Fruit fly (Drosophila melanogaster): ENCODE results near the gene CG5377.
A peak's percentile ranks its signal among the peaks of the same experiment; 100 is the strongest.

The CG5377 gene

DNA sequence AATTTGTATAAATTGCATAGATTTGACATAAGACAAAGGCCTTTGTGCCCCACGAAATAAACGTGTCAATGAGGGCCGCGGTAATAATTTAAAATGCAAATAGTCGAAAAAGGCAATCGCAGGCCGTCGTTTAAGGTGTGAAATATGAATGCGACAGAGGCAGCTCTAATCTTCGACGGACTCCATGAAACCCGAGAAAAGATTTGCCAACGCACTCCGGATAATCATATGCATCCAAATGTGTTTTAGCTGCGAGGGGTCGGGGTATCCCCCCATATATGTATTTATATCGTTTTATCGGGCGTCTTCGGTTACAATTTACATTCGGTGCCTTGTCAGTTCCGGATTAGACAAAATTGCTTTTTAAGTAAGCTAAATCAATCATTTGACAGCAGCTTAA, 29.7 kb downstream of the CG5377 start:
- no peak for TF ChIP-seq CG13204 (GFP tag; optimal IDR thresholded peaks at IDR 0.05)
- TF ChIP-seq CG10348 (GFP tag; IDR thresholded peaks at IDR 0.05), result no peak
- TF ChIP-seq CG9948 (tag; optimal IDR thresholded peaks at IDR 0.05), result no peak
- no peak for TF ChIP-seq CG4496 (GFP tag; IDR thresholded peaks at IDR 0.05)
- no peak for TF ChIP-seq CG8301 (tag; optimal IDR thresholded peaks at IDR 0.05)
- TF ChIP-seq EcR (GFP tag; optimal IDR thresholded peaks at IDR 0.05), result no peak
- no peak for TF ChIP-seq CG12605 (GFP tag; IDR thresholded peaks at IDR 0.05)

DNA sequence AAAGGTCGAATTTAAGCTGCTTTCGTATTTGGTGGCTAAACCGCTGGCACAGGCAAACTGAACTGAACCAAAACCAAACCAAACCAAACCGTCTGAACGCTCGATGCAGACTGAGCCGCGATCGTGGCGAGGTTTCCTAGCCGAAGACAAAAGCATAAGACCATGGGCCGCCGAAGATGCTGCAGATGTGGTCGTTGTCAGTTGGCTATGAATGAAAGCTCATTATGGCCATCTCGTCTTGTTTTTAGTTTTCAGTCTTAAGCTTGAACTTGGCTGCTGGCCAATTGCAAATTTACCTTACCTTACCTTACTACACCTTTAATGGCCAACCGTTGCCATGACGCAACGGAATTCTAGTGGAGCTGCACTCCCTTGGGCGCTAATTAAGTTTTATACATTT, 31.9 kb downstream of the CG5377 start, which contains the start of gene CG13847:
Gene CG13847, minus strand, starts transcription at position 101 of the 400 bp plus-strand sequence.
- TF ChIP-seq CG34367 (tag; optimal IDR thresholded peaks at IDR 0.05) (no peak), CG10348 (GFP tag; IDR thresholded peaks at IDR 0.05) (no peak)

DNA sequence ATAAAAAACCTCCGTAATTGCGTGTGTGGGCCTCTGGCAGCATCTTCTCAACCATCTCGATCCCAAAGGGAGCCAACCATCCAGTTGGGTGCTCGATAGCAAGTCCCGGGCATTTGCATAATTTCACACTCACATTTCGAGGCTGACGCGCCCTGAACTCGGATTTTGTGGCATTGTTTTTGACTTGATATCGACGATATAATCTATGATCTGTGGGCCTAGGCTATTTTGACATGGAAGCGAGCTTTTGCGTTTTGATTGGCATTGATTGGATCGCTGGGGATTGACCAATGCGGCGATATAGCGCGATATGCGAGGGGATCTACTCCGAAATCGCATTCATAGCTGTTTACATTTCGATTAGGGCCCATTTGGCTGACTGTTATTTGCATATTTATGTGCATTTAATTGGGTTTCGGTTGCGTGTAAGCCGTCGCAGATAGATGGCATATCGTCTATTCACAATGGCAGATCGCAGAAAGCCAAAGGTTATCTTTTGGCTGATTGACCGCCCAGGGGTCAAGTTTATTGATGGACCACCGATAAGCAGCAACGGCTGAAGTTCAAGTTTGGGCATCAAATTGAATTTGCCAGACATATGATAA, 35.7 kb downstream of the CG5377 start:
- TF ChIP-seq CG14655 (GFP tag; optimal IDR thresholded peaks at IDR 0.05) (no peak), CG17806 (tag; optimal IDR thresholded peaks at IDR 0.05) (no peak), CG4496 (GFP tag; IDR thresholded peaks at IDR 0.05) (no peak), rn (GFP tag; IDR thresholded peaks at IDR 0.05) (no peak), CG8301 (tag; optimal IDR thresholded peaks at IDR 0.05) (no peak), Snoo (tag; optimal IDR thresholded peaks at IDR 0.05) (no peak), CG12605 (GFP tag; IDR thresholded peaks at IDR 0.05) (no peak), CG10348 (GFP tag; IDR thresholded peaks at IDR 0.05) (no peak), EcR (GFP tag; optimal IDR thresholded peaks at IDR 0.05) (no peak), D1 (tag; optimal IDR thresholded peaks at IDR 0.05) (no peak), Pif1B (GFP tag; optimal IDR thresholded peaks at IDR 0.05) (no peak), Pif1A (GFP tag; optimal IDR thresholded peaks at IDR 0.05) (no peak), CG8159 (tag; optimal IDR thresholded peaks at IDR 0.05) (no peak), CG32121 (GFP tag; IDR thresholded peaks at IDR 0.05) (no peak), CG34367 (tag; optimal IDR thresholded peaks at IDR 0.05) (no peak), CG13204 (GFP tag; optimal IDR thresholded peaks at IDR 0.05) (no peak), gl (tag; optimal IDR thresholded peaks at IDR 0.05) (no peak), fd96Ca (GFP tag; IDR thresholded peaks at IDR 0.05) (no peak)

DNA sequence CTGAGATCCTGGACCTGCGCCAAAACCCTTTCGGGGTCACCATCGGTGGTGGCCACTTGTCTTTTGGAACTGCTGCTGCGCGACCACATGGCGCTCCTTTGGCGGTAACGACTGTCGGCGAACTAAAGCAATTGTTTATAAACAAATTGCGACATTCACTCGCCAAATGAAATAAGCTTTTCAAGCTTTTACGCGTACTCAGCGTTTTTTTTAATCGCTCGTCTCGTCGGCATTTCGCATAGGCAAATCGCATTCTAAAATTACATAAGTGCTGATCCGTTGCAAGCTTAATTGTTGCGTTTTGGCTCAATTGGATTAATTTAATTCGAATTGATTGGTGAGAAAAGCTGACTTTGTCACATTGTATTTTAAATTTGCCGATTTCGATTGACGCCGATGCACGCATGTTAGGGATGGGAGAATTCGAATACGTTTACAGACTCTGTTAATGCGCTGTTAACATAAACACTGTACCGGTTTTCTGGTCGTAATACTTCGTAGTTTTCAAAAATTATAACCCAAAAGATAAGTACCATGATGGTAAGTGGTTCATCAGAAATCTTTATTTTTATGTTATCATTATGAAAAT, 43.3 kb downstream of the CG5377 start, which contains the start of gene pinta:
Gene pinta, minus strand, starts transcription at position 328 of the 589 bp plus-strand sequence.
- no peak for TF ChIP-seq Pif1A (GFP tag; optimal IDR thresholded peaks at IDR 0.05)

DNA sequence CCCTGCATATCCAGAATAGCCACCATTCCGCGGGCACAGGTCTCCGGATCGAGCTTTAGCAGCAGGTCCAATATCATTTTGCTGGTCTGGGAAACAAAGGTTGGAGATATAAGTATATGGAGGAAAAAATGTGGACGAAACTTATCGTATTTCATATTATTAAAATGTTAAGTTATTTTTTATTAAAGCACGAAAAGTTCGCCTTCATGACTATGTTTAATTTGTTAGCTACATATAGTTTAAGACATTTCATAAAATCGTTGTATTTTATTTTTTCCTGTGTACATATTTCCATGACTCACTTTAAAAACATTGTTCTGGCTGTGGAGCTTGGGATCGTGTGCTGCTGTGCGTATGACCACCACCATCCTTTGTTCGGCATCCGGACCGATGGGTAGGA, 44.0 kb downstream of the CG5377 start:
- no peak for TF ChIP-seq CG13204 (GFP tag; optimal IDR thresholded peaks at IDR 0.05)
- TF ChIP-seq CG10348 (GFP tag; IDR thresholded peaks at IDR 0.05), result no peak
- TF ChIP-seq EcR (GFP tag; optimal IDR thresholded peaks at IDR 0.05), result peak; percentile 30
- TF ChIP-seq gl (tag; optimal IDR thresholded peaks at IDR 0.05), result no peak
- TF ChIP-seq Ets98B (GFP tag; IDR thresholded peaks at IDR 0.05), result no peak
- TF ChIP-seq CG32121 (GFP tag; IDR thresholded peaks at IDR 0.05), result no peak
- 0 out of 3 replicates have a peak, but pooled peaks have one; percentile 37 for TF ChIP-seq CG4496 (GFP tag; IDR thresholded peaks at IDR 0.05)
- no peak for TF ChIP-seq fd96Ca (GFP tag; IDR thresholded peaks at IDR 0.05)
- no peak for TF ChIP-seq D1 (tag; optimal IDR thresholded peaks at IDR 0.05)
- no peak for TF ChIP-seq Pif1B (GFP tag; optimal IDR thresholded peaks at IDR 0.05)
- TF ChIP-seq CG12605 (GFP tag; IDR thresholded peaks at IDR 0.05), result 0 out of 2 replicates have a peak, but pooled peaks have one; percentile 34
- TF ChIP-seq CG34367 (tag; optimal IDR thresholded peaks at IDR 0.05), result peak; percentile 45
- no peak for TF ChIP-seq CG8301 (tag; optimal IDR thresholded peaks at IDR 0.05)
- peak; percentile 66 for TF ChIP-seq CG8159 (tag; optimal IDR thresholded peaks at IDR 0.05)
- peak; percentile 30 for TF ChIP-seq Snoo (tag; optimal IDR thresholded peaks at IDR 0.05)
- TF ChIP-seq rn (GFP tag; IDR thresholded peaks at IDR 0.05), result no peak
- peak; percentile 63 for TF ChIP-seq CG15710 (tag; optimal IDR thresholded peaks at IDR 0.05)
- peak; percentile 50 for TF ChIP-seq CG9948 (tag; optimal IDR thresholded peaks at IDR 0.05)
- no peak for TF ChIP-seq CG14655 (GFP tag; optimal IDR thresholded peaks at IDR 0.05)
- TF ChIP-seq Pif1A (GFP tag; optimal IDR thresholded peaks at IDR 0.05), result no peak
- peak; percentile 58 for TF ChIP-seq CG17806 (tag; optimal IDR thresholded peaks at IDR 0.05)

DNA sequence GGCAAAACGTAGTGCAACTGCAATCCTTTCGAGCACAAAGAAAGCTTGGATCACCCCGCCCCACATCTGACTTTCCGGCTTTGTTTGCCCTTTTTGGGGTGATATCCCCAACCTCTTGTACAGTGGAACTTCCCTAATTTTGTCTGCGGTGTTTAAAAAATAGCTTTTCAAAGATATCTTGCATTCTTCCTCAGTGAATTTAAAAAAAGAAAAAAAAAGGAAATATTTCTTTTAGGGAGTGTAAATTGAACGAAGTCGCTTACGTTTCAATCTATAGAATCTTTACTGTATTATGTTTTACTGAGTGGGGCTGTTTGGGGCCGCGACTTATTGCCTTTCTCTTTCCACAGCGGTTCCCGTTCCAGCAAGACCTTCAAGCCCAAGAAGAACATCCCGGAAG, 46.3 kb downstream of the CG5377 start:
- TF ChIP-seq CG4496 (GFP tag; IDR thresholded peaks at IDR 0.05) (peak; percentile 86), Pif1A (GFP tag; optimal IDR thresholded peaks at IDR 0.05) (peak; percentile 74), CG14655 (GFP tag; optimal IDR thresholded peaks at IDR 0.05) (no peak), CG15710 (tag; optimal IDR thresholded peaks at IDR 0.05) (peak; percentile 70), gl (tag; optimal IDR thresholded peaks at IDR 0.05) (no peak), CG34367 (tag; optimal IDR thresholded peaks at IDR 0.05) (peak; percentile 23), CG9948 (tag; optimal IDR thresholded peaks at IDR 0.05) (peak; percentile 49), CG13204 (GFP tag; optimal IDR thresholded peaks at IDR 0.05) (no peak), CG32121 (GFP tag; IDR thresholded peaks at IDR 0.05) (peak; percentile 60; the same call in 1 of the 2 replicates), CG10348 (GFP tag; IDR thresholded peaks at IDR 0.05) (0 out of 2 replicates have a peak, but pooled peaks have one; percentile 32), D1 (tag; optimal IDR thresholded peaks at IDR 0.05) (no peak), Pif1B (GFP tag; optimal IDR thresholded peaks at IDR 0.05) (peak; percentile 71), EcR (GFP tag; optimal IDR thresholded peaks at IDR 0.05) (no peak), CG8159 (tag; optimal IDR thresholded peaks at IDR 0.05) (peak; percentile 55), fd96Ca (GFP tag; IDR thresholded peaks at IDR 0.05) (no peak), CG12605 (GFP tag; IDR thresholded peaks at IDR 0.05) (peak; percentile 61), rn (GFP tag; IDR thresholded peaks at IDR 0.05) (no peak), Snoo (tag; optimal IDR thresholded peaks at IDR 0.05) (peak; percentile 87), Ets98B (GFP tag; IDR thresholded peaks at IDR 0.05) (peak; percentile 70), CG8301 (tag; optimal IDR thresholded peaks at IDR 0.05) (no peak), CG17806 (tag; optimal IDR thresholded peaks at IDR 0.05) (peak; percentile 43)

Data from whole organism, pupa.